Fruit fly (Drosophila melanogaster): ENCODE data around the gene GC.

DNA sequence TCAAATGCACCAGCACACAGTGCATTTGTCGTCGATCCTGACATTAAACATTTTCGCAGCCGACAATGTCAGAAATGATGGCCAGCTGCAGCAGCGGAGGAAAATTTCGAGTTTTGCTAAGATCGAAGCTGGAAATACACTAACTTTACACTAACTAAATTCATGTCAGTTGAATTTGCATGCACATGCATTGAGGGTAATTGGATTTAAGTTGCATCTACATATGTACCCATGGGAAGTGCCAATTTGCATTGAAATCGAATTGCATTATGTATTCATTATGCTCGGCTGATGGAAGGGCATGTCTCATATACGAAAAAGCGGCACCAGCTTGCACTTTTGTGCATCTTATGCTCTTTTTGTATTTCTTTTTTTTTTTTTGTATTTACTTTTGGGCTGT, 44.3 kb downstream of the GC start:
- TF ChIP-seq psq (optimal IDR thresholded peaks at IDR 0.05): no peak
- TF ChIP-seq ttk (optimal IDR thresholded peaks at IDR 0.05): no peak
- TF ChIP-seq Myc (optimal IDR thresholded peaks at IDR 0.05): no peak
- TF ChIP-seq Sin3A (optimal IDR thresholded peaks at IDR 0.05): no peak
- no peak for TF ChIP-seq h (optimal IDR thresholded peaks at IDR 0.05)
- TF ChIP-seq insv (optimal IDR thresholded peaks at IDR 0.05): no peak

Data from Kc167 (cell line).